Worm (Caenorhabditis elegans) whole organism, mixed stage, embryonic: ENCODE measurements around the gene Y57A10A.24.

ENCODE experiments used
- M03D4.4 ChIP-seq: sonication (generic microtip); optimal IDR thresholded peaks from 2 replicates; lab custom pipeline; 2017; ENCODE audit warnings: mild to moderate bottlenecking, missing genetic modification characterization, missing compliant biosample characterization
- bed-3 ChIP-seq: fragments of 200-800 bp; sonication (Bioruptor generic); optimal IDR thresholded peaks from 3 replicates; lab custom pipeline; 2018; ENCODE audit warnings: mild to moderate bottlenecking, missing genetic modification characterization, moderate library complexity, missing compliant biosample characterization
- blmp-1 ChIP-seq: fragments of 150-350 bp; optimal IDR thresholded peaks from 2 replicates; lab custom pipeline; 2014; ENCODE audit warnings: missing biosample characterization, missing genetic modification characterization
- ceh-39 ChIP-seq: fragments of 150-350 bp; optimal IDR thresholded peaks from 2 replicates; lab custom pipeline; 2014; ENCODE audit warnings: missing biosample characterization, missing genetic modification characterization
- ceh-83 ChIP-seq: fragments of 200-800 bp; sonication (Bioruptor generic); optimal IDR thresholded peaks from 2 replicates; lab custom pipeline; 2018; ENCODE audit warnings: mild to moderate bottlenecking, missing genetic modification characterization, missing compliant biosample characterization
- ces-1 ChIP-seq: fragments of 150-350 bp; optimal IDR thresholded peaks from 2 replicates; lab custom pipeline; 2014; ENCODE audit warnings: missing biosample characterization, missing genetic modification reagents, missing genetic modification characterization
- cnd-1 ChIP-seq: fragments of 200-800 bp; sonication (Bioruptor generic); optimal IDR thresholded peaks from 2 replicates; lab custom pipeline; 2018; ENCODE audit warnings: mild to moderate bottlenecking, missing genetic modification characterization, missing compliant biosample characterization
- drap-1 ChIP-seq: fragments of 200-800 bp; sonication (Bioruptor generic); optimal IDR thresholded peaks from 3 replicates; lab custom pipeline; 2018; ENCODE audit warnings: mild to moderate bottlenecking, missing genetic modification characterization, missing compliant biosample characterization
- elt-1 ChIP-seq: sonication (generic microtip); optimal IDR thresholded peaks from 2 replicates; lab custom pipeline; 2017; ENCODE audit warnings: missing genetic modification characterization, mild to moderate bottlenecking, missing compliant biosample characterization, antibody characterized with exemption, moderate library complexity, borderline replicate concordance; ENCODE audit not compliant: insufficient read depth
- elt-3 ChIP-seq: fragments of 150-350 bp; optimal IDR thresholded peaks from 2 replicates; lab custom pipeline; 2014; ENCODE audit warnings: missing biosample characterization, missing genetic modification characterization
- ham-2 ChIP-seq: fragments of 200-800 bp; sonication (Bioruptor generic); optimal IDR thresholded peaks from 2 replicates; lab custom pipeline; 2018; ENCODE audit warnings: mild to moderate bottlenecking, missing genetic modification characterization, missing compliant biosample characterization
- hlh-1 ChIP-seq: fragments of 150-350 bp; optimal IDR thresholded peaks from 2 replicates; lab custom pipeline; 2014; ENCODE audit warnings: missing biosample characterization, missing genetic modification reagents, missing genetic modification characterization
- lin-13 ChIP-seq: fragments of 150-350 bp; optimal IDR thresholded peaks from 2 replicates; lab custom pipeline; 2014; ENCODE audit warnings: missing biosample characterization, missing genetic modification characterization
- lsy-2 ChIP-seq: fragments of 150-350 bp; optimal IDR thresholded peaks from 2 replicates; lab custom pipeline; 2014; ENCODE audit warnings: missing biosample characterization, missing genetic modification characterization
- mab-5 ChIP-seq: fragments of 150-350 bp; optimal IDR thresholded peaks from 2 replicates; lab custom pipeline; 2014; ENCODE audit warnings: missing biosample characterization, missing genetic modification characterization
- mep-1 ChIP-seq: fragments of 150-350 bp; optimal IDR thresholded peaks from 2 replicates; lab custom pipeline; 2017; ENCODE audit warnings: missing biosample characterization, missing genetic modification reagents, missing genetic modification characterization, inconsistent platforms
- mls-2 ChIP-seq: sonication (generic microtip); optimal IDR thresholded peaks from 2 replicates; lab custom pipeline; 2016; ENCODE audit warnings: mild to moderate bottlenecking, missing genetic modification characterization, moderate library complexity, missing compliant biosample characterization
- nhr-12 ChIP-seq: fragments of 150-350 bp; optimal IDR thresholded peaks from 2 replicates; lab custom pipeline; 2014; ENCODE audit warnings: missing biosample characterization, missing genetic modification characterization
- nhr-2 ChIP-seq: fragments of 150-350 bp; optimal IDR thresholded peaks from 2 replicates; lab custom pipeline; 2014; ENCODE audit warnings: missing biosample characterization, missing genetic modification characterization
- nhr-237 ChIP-seq: fragments of 150-350 bp; optimal IDR thresholded peaks from 2 replicates; lab custom pipeline; 2014; ENCODE audit warnings: missing biosample characterization, missing genetic modification characterization
- nhr-76 ChIP-seq: sonication (generic microtip); optimal IDR thresholded peaks from 2 replicates; lab custom pipeline; 2017; ENCODE audit warnings: missing biosample characterization, missing genetic modification characterization
- pha-4 ChIP-seq: fragments of 150-350 bp; optimal IDR thresholded peaks from 2 replicates; lab custom pipeline; 2018; ENCODE audit warnings: missing biosample characterization, missing genetic modification reagents, missing genetic modification characterization
- snpc-4 ChIP-seq: fragments of 150-350 bp; optimal IDR thresholded peaks from 2 replicates; lab custom pipeline; 2014; ENCODE audit warnings: missing biosample characterization, missing genetic modification characterization
- sptf-1 ChIP-seq: sonication (generic microtip); optimal IDR thresholded peaks from 2 replicates; lab custom pipeline; 2017; ENCODE audit warnings: mild to moderate bottlenecking, missing genetic modification characterization, moderate library complexity, missing compliant biosample characterization
- unc-39 ChIP-seq: fragments of 150-350 bp; optimal IDR thresholded peaks from 2 replicates; lab custom pipeline; 2014; ENCODE audit warnings: missing biosample characterization, missing genetic modification characterization
- zip-8 ChIP-seq: fragments of 150-350 bp; optimal IDR thresholded peaks from 2 replicates; lab custom pipeline; 2014; ENCODE audit warnings: missing biosample characterization, missing genetic modification characterization
- ztf-11 ChIP-seq: fragments of 150-350 bp; optimal IDR thresholded peaks from 2 replicates; lab custom pipeline; 2014; ENCODE audit warnings: missing biosample characterization, missing genetic modification characterization

Gene Y57A10A.24

ce11 chrII:12242551-12242950 is at the start of gene Y57A10A.24:
Gene Y57A10A.24 (plus strand): TSS chrII:12242946.
- TF ChIP-seq mab-5 (tag; lab: Kevin White, UChicago) (no peak), pha-4 (no peak), sptf-1 (tag; lab: Kevin White, UChicago) (peak; percentile 17)

ce11 chrII:12199209-12199608 is 43.5 kb upstream of the Y57A10A.24 start:
- TF ChIP-seq nhr-2 = no peak
- no peak for TF ChIP-seq mep-1 (tag; lab: Kevin White, UChicago)
- TF ChIP-seq unc-39 = no peak
- TF ChIP-seq pha-4 = no peak
- TF ChIP-seq ham-2 (GFP tag; lab: Kevin White, UChicago) = no peak
- TF ChIP-seq, all 35 proteins: peak for 0

ce11 chrII:12199912-12200637 is 42.7 kb upstream of the Y57A10A.24 start, which contains the start of gene polg-1:
Gene polg-1 (minus strand): TSS chrII:12199962.
- TF ChIP-seq pha-4 = no peak
- TF ChIP-seq, all 35 proteins: peak for 0

ce11 chrII:12202281-12202680 is 40.5 kb upstream of the Y57A10A.24 start, which contains the start of gene trpp-5:
Gene trpp-5 (minus strand): TSS chrII:12202381.
- TF ChIP-seq elt-1 (tag; lab: Kevin White, UChicago) = no peak
- no peak for TF ChIP-seq pha-4
- TF ChIP-seq ces-1 = no peak
- TF ChIP-seq unc-39 = no peak
- no peak for TF ChIP-seq nhr-12
- TF ChIP-seq lin-13 (tag; lab: Kevin White, UChicago) = no peak
- TF ChIP-seq mls-2 (tag; lab: Kevin White, UChicago) = no peak
- no peak for TF ChIP-seq mep-1 (tag; lab: Kevin White, UChicago)
- no peak for TF ChIP-seq hlh-1 (tag; lab: Kevin White, UChicago)
- TF ChIP-seq lsy-2 (tag; lab: Kevin White, UChicago) = no peak

- TF ChIP-seq bed-3 = no peak
- TF ChIP-seq, all 35 proteins: peak for 0
Measured at ce11 chrII:12202921-12203320, 39.8 kb upstream of the Y57A10A.24 start, which contains the start of gene aqp-12. Gene aqp-12 (plus strand): TSS chrII:12203221.

ce11 chrII:12204617-12205016 is 38.1 kb upstream of the Y57A10A.24 start:
- TF ChIP-seq bed-3 (no peak), ceh-39 (tag; lab: Kevin White, UChicago) (no peak), ceh-83 (GFP tag; lab: Kevin White, UChicago) (no peak), cnd-1 (tag; lab: Kevin White, UChicago) (no peak), lsy-2 (tag; lab: Kevin White, UChicago) (no peak), unc-39 (no peak), hlh-1 (tag; lab: Kevin White, UChicago) (no peak), zip-8 (tag; lab: Kevin White, UChicago) (no peak), mab-5 (tag; lab: Kevin White, UChicago) (no peak)

- TF ChIP-seq nhr-2 = no peak
- TF ChIP-seq hlh-1 (tag; lab: Kevin White, UChicago) = no peak
- TF ChIP-seq ceh-83 (GFP tag; lab: Kevin White, UChicago) = no peak
- TF ChIP-seq M03D4.4 (tag; lab: Kevin White, UChicago) = no peak
- no peak for TF ChIP-seq nhr-76 (tag; lab: Kevin White, UChicago)
- no peak for TF ChIP-seq lin-13 (tag; lab: Kevin White, UChicago)
- TF ChIP-seq cnd-1 (tag; lab: Kevin White, UChicago) = no peak
- no peak for TF ChIP-seq ces-1
- no peak for TF ChIP-seq elt-3 (tag; lab: Kevin White, UChicago)
- no peak for TF ChIP-seq mep-1 (tag; lab: Kevin White, UChicago)
- no peak for TF ChIP-seq blmp-1 (tag; lab: Kevin White, UChicago)
- no peak for TF ChIP-seq mls-2 (tag; lab: Kevin White, UChicago)
- TF ChIP-seq sptf-1 (tag; lab: Kevin White, UChicago) = no peak
- TF ChIP-seq drap-1 = no peak
- TF ChIP-seq pha-4 = no peak
- no peak for TF ChIP-seq snpc-4 (tag; lab: Kevin White, UChicago)
- no peak for TF ChIP-seq unc-39
- no peak for TF ChIP-seq nhr-237 (tag; lab: Kevin White, UChicago)
- TF ChIP-seq ztf-11 (tag; lab: Kevin White, UChicago) = no peak
- no peak for TF ChIP-seq zip-8 (tag; lab: Kevin White, UChicago)
Measured at ce11 chrII:12208741-12209140, 34.0 kb upstream of the Y57A10A.24 start.
